Worm (Caenorhabditis elegans) whole organism, mixed stage, embryonic: ENCODE data around the gene K03H1.9.

Experiments used
- bed-3 ChIP-seq: fragments of 200-800 bp; sonication (Bioruptor generic); optimal IDR thresholded peaks from 3 replicates; lab custom pipeline; 2018; ENCODE audit warnings: mild to moderate bottlenecking, missing genetic modification characterization, moderate library complexity, missing compliant biosample characterization
- blmp-1 ChIP-seq: fragments of 150-350 bp; optimal IDR thresholded peaks from 2 replicates; lab custom pipeline; 2014; ENCODE audit warnings: missing biosample characterization, missing genetic modification characterization
- ceh-43 ChIP-seq: fragments of 200-800 bp; sonication (Bioruptor generic); optimal IDR thresholded peaks from 2 replicates; lab custom pipeline; 2018; ENCODE audit warnings: mild to moderate bottlenecking, missing genetic modification characterization, moderate library complexity, missing compliant biosample characterization
- ceh-83 ChIP-seq: fragments of 200-800 bp; sonication (Bioruptor generic); optimal IDR thresholded peaks from 2 replicates; lab custom pipeline; 2018; ENCODE audit warnings: mild to moderate bottlenecking, missing genetic modification characterization, missing compliant biosample characterization
- ces-1 ChIP-seq: fragments of 150-350 bp; optimal IDR thresholded peaks from 2 replicates; lab custom pipeline; 2014; ENCODE audit warnings: missing biosample characterization, missing genetic modification reagents, missing genetic modification characterization
- cnd-1 ChIP-seq: fragments of 200-800 bp; sonication (Bioruptor generic); optimal IDR thresholded peaks from 2 replicates; lab custom pipeline; 2018; ENCODE audit warnings: mild to moderate bottlenecking, missing genetic modification characterization, missing compliant biosample characterization
- drap-1 ChIP-seq: fragments of 200-800 bp; sonication (Bioruptor generic); optimal IDR thresholded peaks from 3 replicates; lab custom pipeline; 2018; ENCODE audit warnings: mild to moderate bottlenecking, missing genetic modification characterization, missing compliant biosample characterization
- elt-1 ChIP-seq: sonication (generic microtip); optimal IDR thresholded peaks from 2 replicates; lab custom pipeline; 2017; ENCODE audit warnings: missing genetic modification characterization, mild to moderate bottlenecking, missing compliant biosample characterization, antibody characterized with exemption, moderate library complexity, borderline replicate concordance; ENCODE audit not compliant: insufficient read depth
- elt-3 ChIP-seq: fragments of 150-350 bp; optimal IDR thresholded peaks from 2 replicates; lab custom pipeline; 2014; ENCODE audit warnings: missing biosample characterization, missing genetic modification characterization
- flh-1 ChIP-seq: fragments of 200-800 bp; sonication (Bioruptor generic); optimal IDR thresholded peaks from 2 replicates; lab custom pipeline; 2018; ENCODE audit warnings: mild to moderate bottlenecking, missing genetic modification characterization, moderate library complexity, missing compliant biosample characterization
- ham-2 ChIP-seq: fragments of 200-800 bp; sonication (Bioruptor generic); optimal IDR thresholded peaks from 2 replicates; lab custom pipeline; 2018; ENCODE audit warnings: mild to moderate bottlenecking, missing genetic modification characterization, missing compliant biosample characterization
- hlh-1 ChIP-seq: fragments of 150-350 bp; optimal IDR thresholded peaks from 2 replicates; lab custom pipeline; 2014; ENCODE audit warnings: missing biosample characterization, missing genetic modification reagents, missing genetic modification characterization
- lin-13 ChIP-seq: fragments of 150-350 bp; optimal IDR thresholded peaks from 2 replicates; lab custom pipeline; 2014; ENCODE audit warnings: missing biosample characterization, missing genetic modification characterization
- lin-32 ChIP-seq: fragments of 200-800 bp; sonication (Bioruptor generic); optimal IDR thresholded peaks from 2 replicates; lab custom pipeline; 2018; ENCODE audit warnings: mild to moderate bottlenecking, missing genetic modification characterization, missing compliant biosample characterization
- lsy-2 ChIP-seq: fragments of 150-350 bp; optimal IDR thresholded peaks from 2 replicates; lab custom pipeline; 2014; ENCODE audit warnings: missing biosample characterization, missing genetic modification characterization
- mab-5 ChIP-seq: fragments of 150-350 bp; optimal IDR thresholded peaks from 2 replicates; lab custom pipeline; 2014; ENCODE audit warnings: missing biosample characterization, missing genetic modification characterization
- mep-1 ChIP-seq: fragments of 150-350 bp; optimal IDR thresholded peaks from 2 replicates; lab custom pipeline; 2017; ENCODE audit warnings: missing biosample characterization, missing genetic modification reagents, missing genetic modification characterization, inconsistent platforms
- mls-2 ChIP-seq: sonication (generic microtip); optimal IDR thresholded peaks from 2 replicates; lab custom pipeline; 2016; ENCODE audit warnings: mild to moderate bottlenecking, missing genetic modification characterization, moderate library complexity, missing compliant biosample characterization
- nhr-12 ChIP-seq: fragments of 150-350 bp; optimal IDR thresholded peaks from 2 replicates; lab custom pipeline; 2014; ENCODE audit warnings: missing biosample characterization, missing genetic modification characterization
- nhr-2 ChIP-seq: fragments of 150-350 bp; optimal IDR thresholded peaks from 2 replicates; lab custom pipeline; 2014; ENCODE audit warnings: missing biosample characterization, missing genetic modification characterization
- nhr-237 ChIP-seq: fragments of 150-350 bp; optimal IDR thresholded peaks from 2 replicates; lab custom pipeline; 2014; ENCODE audit warnings: missing biosample characterization, missing genetic modification characterization
- nhr-76 ChIP-seq: sonication (generic microtip); optimal IDR thresholded peaks from 2 replicates; lab custom pipeline; 2017; ENCODE audit warnings: missing biosample characterization, missing genetic modification characterization
- sem-2 ChIP-seq: fragments of 200-800 bp; sonication (Bioruptor generic); optimal IDR thresholded peaks from 2 replicates; lab custom pipeline; 2018; ENCODE audit warnings: mild to moderate bottlenecking, missing genetic modification characterization, missing compliant biosample characterization
- snpc-4 ChIP-seq: fragments of 150-350 bp; optimal IDR thresholded peaks from 2 replicates; lab custom pipeline; 2014; ENCODE audit warnings: missing biosample characterization, missing genetic modification characterization
- sptf-1 ChIP-seq: sonication (generic microtip); optimal IDR thresholded peaks from 2 replicates; lab custom pipeline; 2017; ENCODE audit warnings: mild to moderate bottlenecking, missing genetic modification characterization, moderate library complexity, missing compliant biosample characterization
- tbx-8 ChIP-seq: fragments of 200-800 bp; sonication (Bioruptor generic); optimal IDR thresholded peaks from 2 replicates; lab custom pipeline; 2018; ENCODE audit warnings: mild to moderate bottlenecking, missing genetic modification characterization, moderate library complexity, missing compliant biosample characterization
- unc-39 ChIP-seq: fragments of 150-350 bp; optimal IDR thresholded peaks from 2 replicates; lab custom pipeline; 2014; ENCODE audit warnings: missing biosample characterization, missing genetic modification characterization
- unc-62 ChIP-seq: fragments of 150-350 bp; optimal IDR thresholded peaks from 2 replicates; lab custom pipeline; 2014; ENCODE audit warnings: missing biosample characterization, missing genetic modification reagents, missing genetic modification characterization
- zip-8 ChIP-seq: fragments of 150-350 bp; optimal IDR thresholded peaks from 2 replicates; lab custom pipeline; 2014; ENCODE audit warnings: missing biosample characterization, missing genetic modification characterization
- ztf-11 ChIP-seq: fragments of 150-350 bp; optimal IDR thresholded peaks from 2 replicates; lab custom pipeline; 2014; ENCODE audit warnings: missing biosample characterization, missing genetic modification characterization

K03H1.9 gene

ce11 chrIII:9982119-9982642 lies 40.9 kb upstream of the K03H1.9 start:
- no peak for TF ChIP-seq lin-13 (tag; lab: Kevin White, UChicago)
- TF ChIP-seq ces-1: peak; percentile 64
- no peak for TF ChIP-seq nhr-12
- TF ChIP-seq unc-62 (GFP tag; lab: Kevin White, UChicago): peak; percentile 55
- no peak for TF ChIP-seq tbx-8 (GFP tag; lab: Kevin White, UChicago)
- TF ChIP-seq unc-39: no peak
- TF ChIP-seq sem-2 (GFP tag; lab: Kevin White, UChicago): no peak
- no peak for TF ChIP-seq elt-1 (tag; lab: Kevin White, UChicago)
- TF ChIP-seq, all 35 proteins: peak for 2

ce11 chrIII:9973765-9974164 lies 32.5 kb upstream of the K03H1.9 start, which contains the start of gene R10E12.2:
Gene R10E12.2, minus strand, starts transcription at chrIII:9973865.
- no peak for TF ChIP-seq mls-2 (tag; lab: Kevin White, UChicago)
- TF ChIP-seq unc-62 (GFP tag; lab: Kevin White, UChicago): no peak
- TF ChIP-seq hlh-1: no peak
- TF ChIP-seq flh-1 (GFP tag; lab: Kevin White, UChicago): no peak
- TF ChIP-seq lin-32 (GFP tag; lab: Kevin White, UChicago): no peak
- no peak for TF ChIP-seq lsy-2
- TF ChIP-seq sptf-1 (tag; lab: Kevin White, UChicago): no peak
- TF ChIP-seq ceh-83 (GFP tag; lab: Kevin White, UChicago): no peak
- no peak for TF ChIP-seq bed-3 (GFP tag; lab: Kevin White, UChicago)
- no peak for TF ChIP-seq unc-39
- no peak for TF ChIP-seq elt-3 (tag; lab: Kevin White, UChicago)
- TF ChIP-seq nhr-76 (tag; lab: Kevin White, UChicago): no peak
- no peak for TF ChIP-seq lin-13 (tag; lab: Kevin White, UChicago)
- no peak for TF ChIP-seq nhr-2 (tag; lab: Kevin White, UChicago)
- no peak for TF ChIP-seq cnd-1
- TF ChIP-seq snpc-4: no peak
- TF ChIP-seq ztf-11 (tag; lab: Kevin White, UChicago): no peak
- no peak for TF ChIP-seq blmp-1 (tag; lab: Kevin White, UChicago)

ce11 chrIII:9972192-9972811 lies 31.0 kb upstream of the K03H1.9 start:
- TF ChIP-seq ztf-11 (tag; lab: Kevin White, UChicago): no peak
- no peak for TF ChIP-seq ceh-43 (GFP tag; lab: Kevin White, UChicago)
- no peak for TF ChIP-seq bed-3 (GFP tag; lab: Kevin White, UChicago)
- no peak for TF ChIP-seq ceh-83 (GFP tag; lab: Kevin White, UChicago)
- peak; percentile 66 for TF ChIP-seq ces-1
- no peak for TF ChIP-seq mep-1 (tag; lab: Kevin White, UChicago)
- no peak for TF ChIP-seq sem-2 (GFP tag; lab: Kevin White, UChicago)
- TF ChIP-seq nhr-76 (tag; lab: Kevin White, UChicago): no peak

ce11 chrIII:9969371-9969770 lies 28.1 kb upstream of the K03H1.9 start:
- no peak for TF ChIP-seq drap-1
- no peak for TF ChIP-seq mab-5 (tag; lab: Kevin White, UChicago)
- no peak for TF ChIP-seq unc-62 (GFP tag; lab: Kevin White, UChicago)
- peak; percentile 77 for TF ChIP-seq nhr-2 (tag; lab: Kevin White, UChicago)
- no peak for TF ChIP-seq sptf-1 (tag; lab: Kevin White, UChicago)
- no peak for TF ChIP-seq ham-2 (GFP tag; lab: Kevin White, UChicago)
- no peak for TF ChIP-seq ztf-11 (tag; lab: Kevin White, UChicago)

ce11 chrIII:9965444-9965843 lies 24.2 kb upstream of the K03H1.9 start:
- TF ChIP-seq unc-62 (GFP tag; lab: Kevin White, UChicago) (peak; percentile 65), zip-8 (tag; lab: Kevin White, UChicago) (peak; percentile 99), drap-1 (no peak), ceh-43 (GFP tag; lab: Kevin White, UChicago) (peak; percentile 32), nhr-237 (tag; lab: Kevin White, UChicago) (peak; percentile 8), nhr-2 (tag; lab: Kevin White, UChicago) (peak; percentile 92), sem-2 (GFP tag; lab: Kevin White, UChicago) (no peak), mls-2 (tag; lab: Kevin White, UChicago) (peak; percentile 12), cnd-1 (peak; percentile 13)
